Fruit fly (Drosophila melanogaster) ovary, adult (tissue): ENCODE data around the gene Cyp6d5.

Experiments used
- CG17801 ChIP-seq: fragments of 200-800 bp; optimal IDR thresholded peaks from 2 replicates; lab custom pipeline; 2019; ENCODE audit warnings: missing biosample characterization, mild to moderate bottlenecking, missing genetic modification characterization, moderate library complexity; ENCODE audit not compliant: partially characterized antibody

Cyp6d5 gene

dm6 chr3R:13998595-13998994, 30.4 kb upstream of the Cyp6d5 start:
- no peak for TF ChIP-seq CG17801 (GFP tag; lab: Kevin White, UChicago)

dm6 chr3R:13999531-13999930, 29.5 kb upstream of the Cyp6d5 start:
- TF ChIP-seq CG17801 (GFP tag; lab: Kevin White, UChicago) = no peak

- TF ChIP-seq CG17801 (GFP tag; lab: Kevin White, UChicago) = no peak
These were observed 27.7 kb upstream of the Cyp6d5 start for dm6 chr3R:14001208-14001916.

dm6 chr3R:14002146-14002846, 26.7 kb upstream of the Cyp6d5 start:
- TF ChIP-seq CG17801 (GFP tag; lab: Kevin White, UChicago) = no peak

dm6 chr3R:14003845-14004244, 25.2 kb upstream of the Cyp6d5 start:
- TF ChIP-seq CG17801 (GFP tag; lab: Kevin White, UChicago) = no peak

dm6 chr3R:14005152-14005551, 23.9 kb upstream of the Cyp6d5 start:
- TF ChIP-seq CG17801 (GFP tag; lab: Kevin White, UChicago) = no peak

dm6 chr3R:14006224-14006892, 22.7 kb upstream of the Cyp6d5 start:
- TF ChIP-seq CG17801 (GFP tag; lab: Kevin White, UChicago) = no peak

dm6 chr3R:14006893-14007255, 22.2 kb upstream of the Cyp6d5 start:
- TF ChIP-seq CG17801 (GFP tag; lab: Kevin White, UChicago) = no peak

- no peak for TF ChIP-seq CG17801 (GFP tag; lab: Kevin White, UChicago)
These were observed 21.5 kb upstream of the Cyp6d5 start for dm6 chr3R:14007550-14007949.

- no peak for TF ChIP-seq CG17801 (GFP tag; lab: Kevin White, UChicago)
These were observed 20.2 kb upstream of the Cyp6d5 start for dm6 chr3R:14008854-14009253.

dm6 chr3R:14009643-14010042, 19.4 kb upstream of the Cyp6d5 start:
- no peak for TF ChIP-seq CG17801 (GFP tag; lab: Kevin White, UChicago)

dm6 chr3R:14011175-14011574, 17.9 kb upstream of the Cyp6d5 start:
- no peak for TF ChIP-seq CG17801 (GFP tag; lab: Kevin White, UChicago)

dm6 chr3R:14011629-14012028, 17.4 kb upstream of the Cyp6d5 start:
- no peak for TF ChIP-seq CG17801 (GFP tag; lab: Kevin White, UChicago)

dm6 chr3R:14012478-14013146, 16.4 kb upstream of the Cyp6d5 start:
- TF ChIP-seq CG17801 (GFP tag; lab: Kevin White, UChicago) = peak; percentile 48

- no peak for TF ChIP-seq CG17801 (GFP tag; lab: Kevin White, UChicago)
These were observed 15.1 kb upstream of the Cyp6d5 start for dm6 chr3R:14013827-14014488.
